Worm (Caenorhabditis elegans) whole organism, L4 larva: ENCODE results near the gene glr-2.
A peak's percentile ranks its signal among the peaks of the same experiment; 100 is the strongest.

Experiments used
- F49E8.2 ChIP-seq: sonication (generic microtip); optimal IDR thresholded peaks from 2 replicates; lab custom pipeline; 2016; ENCODE audit warnings: missing compliant biosample characterization, mild to moderate bottlenecking, missing genetic modification characterization, borderline replicate concordance
- T26A8.4 ChIP-seq: fragments of 200-800 bp; sonication (Bioruptor generic); IDR thresholded peaks from 2 replicates; pipeline ENCODE4 v1.3.6; 2022; ENCODE audit warnings: missing genetic modification characterization, missing compliant biosample characterization
- ces-1 ChIP-seq: fragments of 150-350 bp; sonication (generic microtip); optimal IDR thresholded peaks from 4 replicates; lab custom pipeline; 2014; ENCODE audit warnings: missing biosample characterization, missing genetic modification reagents, missing genetic modification characterization
- ctbp-1 ChIP-seq: fragments of 200-800 bp; sonication (Bioruptor generic); IDR thresholded peaks from 2 replicates; pipeline ENCODE4 v1.3.6; 2022; ENCODE audit warnings: missing genetic modification reagents, missing genetic modification characterization, missing compliant biosample characterization
- hlh-30 ChIP-seq: sonication (generic microtip); optimal IDR thresholded peaks from 2 replicates; lab custom pipeline; 2017; ENCODE audit warnings: antibody characterized with exemption, mild to moderate bottlenecking, missing genetic modification characterization, missing compliant biosample characterization; ENCODE audit not compliant: insufficient read depth
- nhr-76 ChIP-seq: fragments of 150-350 bp; optimal IDR thresholded peaks from 2 replicates; lab custom pipeline; 2014; ENCODE audit warnings: missing biosample characterization, missing genetic modification characterization
- nhr-77 ChIP-seq: fragments of 150-350 bp; optimal IDR thresholded peaks from 2 replicates; lab custom pipeline; 2014; ENCODE audit warnings: missing biosample characterization, missing genetic modification characterization
- pqm-1 ChIP-seq: sonication (generic microtip); optimal IDR thresholded peaks from 2 replicates; lab custom pipeline; 2017; ENCODE audit warnings: missing biosample characterization, missing genetic modification characterization
- zag-1 ChIP-seq: fragments of 150-350 bp; optimal IDR thresholded peaks from 2 replicates; lab custom pipeline; 2014; ENCODE audit warnings: missing biosample characterization, missing genetic modification characterization
- ztf-11 ChIP-seq: fragments of 150-350 bp; optimal IDR thresholded peaks from 2 replicates; lab custom pipeline; 2014; ENCODE audit warnings: missing biosample characterization, missing genetic modification characterization

DNA sequence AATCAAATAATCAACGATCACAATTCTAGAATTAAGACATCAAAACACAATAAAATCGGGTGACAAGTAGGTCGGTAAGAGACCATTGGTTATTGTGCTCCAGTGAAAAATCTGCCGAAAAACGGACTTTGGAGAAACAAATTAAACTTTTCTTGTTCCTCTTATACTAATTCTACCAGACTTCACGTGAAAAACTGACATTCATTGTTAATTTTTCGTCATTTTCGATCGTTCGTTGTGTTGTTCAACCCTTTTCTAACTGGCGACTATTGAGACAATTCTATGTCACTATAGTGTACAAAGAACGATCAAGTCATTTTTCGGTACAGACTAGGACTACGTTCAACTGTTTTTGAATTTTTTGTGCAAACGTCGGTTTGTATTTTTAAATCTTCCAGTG is 24.3 kb downstream of the glr-2 start:
- TF ChIP-seq ztf-11 (tag; lab: Kevin White, UChicago) (no peak), hlh-30 (tag; lab: Kevin White, UChicago) (peak; percentile 37), nhr-77 (peak; percentile 29), ctbp-1 (no peak), T26A8.4 (GFP tag; lab: Robert Waterston, UW) (no peak), F49E8.2 (tag; lab: Kevin White, UChicago) (no peak), ces-1 (GFP tag; lab: Kevin White, UChicago) (no peak), pqm-1 (tag; lab: Kevin White, UChicago) (peak; percentile 12), nhr-76 (tag; lab: Kevin White, UChicago) (no peak), zag-1 (tag; lab: Kevin White, UChicago) (no peak)
